Worm (Caenorhabditis elegans): ENCODE data around the gene F07A11.1.

- TF ChIP-seq dao-5 (tag; optimal IDR thresholded peaks at IDR 0.05): no peak
- TF ChIP-seq W03F9.2 (tag; optimal IDR thresholded peaks at IDR 0.05): no peak
Observed at ce11 chrII:11571260-11571854, 20.6 kb downstream of the F07A11.1 start, which contains the start of gene F54D5.3.
